Worm (Caenorhabditis elegans) whole organism, L1 larva: ENCODE data around the gene rin-1.

Experiments used
- elt-2 ChIP-seq: sonication (generic microtip); optimal IDR thresholded peaks from 2 replicates; lab custom pipeline; 2016; ENCODE audit warnings: missing genetic modification characterization, mild to moderate bottlenecking, inconsistent platforms, missing compliant biosample characterization, missing genetic modification reagents
- hlh-17 ChIP-seq: fragments of 200-800 bp; sonication (Bioruptor generic); optimal IDR thresholded peaks from 2 replicates; lab custom pipeline; 2018; ENCODE audit warnings: missing genetic modification characterization, mild to moderate bottlenecking, missing compliant biosample characterization, moderate library complexity, borderline replicate concordance
- lin-15B ChIP-seq: fragments of 150-350 bp; sonication (generic microtip); optimal IDR thresholded peaks from 3 replicates; lab custom pipeline; 2014; ENCODE audit warnings: missing biosample characterization, missing genetic modification characterization
- nhr-77 ChIP-seq: fragments of 150-350 bp; optimal IDR thresholded peaks from 2 replicates; lab custom pipeline; 2014; ENCODE audit warnings: missing biosample characterization, missing genetic modification characterization
- skn-1 ChIP-seq: fragments of 150-350 bp; optimal IDR thresholded peaks from 2 replicates; lab custom pipeline; 2014; ENCODE audit warnings: missing biosample characterization, missing genetic modification characterization
- swsn-7 ChIP-seq: sonication (generic microtip); optimal IDR thresholded peaks from 2 replicates; lab custom pipeline; 2016; ENCODE audit warnings: missing genetic modification characterization, missing compliant biosample characterization
- ztf-11 ChIP-seq, 2 experiments: sonication (generic microtip); optimal IDR thresholded peaks; 2 replicates each; lab custom pipeline; 2016 to 2017; ENCODE audit warnings: missing genetic modification characterization in 2 of 2, missing biosample characterization in 1 of 2, missing compliant biosample characterization in 1 of 2

DNA sequence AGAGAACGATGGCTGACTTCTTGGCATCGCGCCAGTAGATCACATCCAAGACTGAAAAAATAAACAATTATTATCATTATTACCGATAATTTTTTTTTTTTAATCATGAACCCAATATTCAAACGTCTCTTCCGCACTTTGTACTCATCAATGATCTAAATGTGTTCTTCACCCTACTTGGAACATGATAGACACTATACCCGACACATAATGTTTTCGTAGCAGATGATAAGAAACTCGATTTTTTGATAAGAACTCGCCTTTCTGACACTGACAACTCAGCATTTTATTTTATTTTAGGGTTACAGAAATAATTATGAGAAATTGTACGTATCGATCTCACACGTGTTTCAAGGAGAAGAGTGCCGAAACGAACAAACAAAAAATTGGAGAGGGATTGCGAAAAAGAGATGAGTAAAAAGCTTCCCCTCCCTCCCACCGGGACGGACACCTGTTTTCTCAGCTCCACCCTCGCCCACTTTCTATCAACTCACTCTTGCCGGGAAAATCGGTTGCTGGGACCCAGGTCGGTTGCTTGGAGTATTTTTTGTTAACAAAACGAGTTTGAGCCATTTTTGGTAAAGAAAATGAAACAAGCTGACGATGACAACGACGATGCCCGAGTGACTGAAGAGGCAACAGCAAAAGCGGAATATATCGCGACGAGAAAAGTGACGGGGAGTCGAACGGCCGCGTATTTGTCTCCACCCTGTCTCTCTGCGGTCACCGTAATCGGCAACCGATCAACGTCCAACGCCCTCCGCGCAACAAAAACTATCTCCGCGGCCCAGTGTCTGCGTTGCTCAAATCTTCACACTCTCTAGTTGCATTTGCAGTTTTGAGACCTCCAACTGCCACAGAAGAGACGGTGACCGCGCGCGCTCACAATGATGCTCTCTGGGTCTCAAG lies 15.1 kb upstream of the rin-1 start:
- TF ChIP-seq skn-1 (tag; lab: Kevin White, UChicago) (no peak), hlh-17 (no peak), elt-2 (tag; lab: Kevin White, UChicago) (peak; percentile 84), nhr-77 (no peak), ztf-11 (tag; optimal IDR thresholded peaks at IDR 0.05; lab: Kevin White, UChicago) (no peak), lin-15B (no peak), swsn-7 (tag; lab: Kevin White, UChicago) (no peak)
